Worm (Caenorhabditis elegans): ENCODE data around the gene tasp-1.
"Not testable (repeated sequence)": the region's sequence is repeated elsewhere in the genome, so short reads cannot be mapped to it uniquely, and the experiment has no call there.

Gene tasp-1

ce11 chrIII:10750043-10750442, 9.1 kb upstream of the tasp-1 start, which contains the start of gene enu-3.6:
Gene enu-3.6, plus strand, starts transcription at chrIII:10750434.
- TF ChIP-seq aly-2 (tag; optimal IDR thresholded peaks at IDR 0.05); lin-13 (GFP tag; optimal IDR thresholded peaks at IDR 0.05); nhr-77 (tag; optimal IDR thresholded peaks at IDR 0.05): not testable (repeated sequence)

DNA sequence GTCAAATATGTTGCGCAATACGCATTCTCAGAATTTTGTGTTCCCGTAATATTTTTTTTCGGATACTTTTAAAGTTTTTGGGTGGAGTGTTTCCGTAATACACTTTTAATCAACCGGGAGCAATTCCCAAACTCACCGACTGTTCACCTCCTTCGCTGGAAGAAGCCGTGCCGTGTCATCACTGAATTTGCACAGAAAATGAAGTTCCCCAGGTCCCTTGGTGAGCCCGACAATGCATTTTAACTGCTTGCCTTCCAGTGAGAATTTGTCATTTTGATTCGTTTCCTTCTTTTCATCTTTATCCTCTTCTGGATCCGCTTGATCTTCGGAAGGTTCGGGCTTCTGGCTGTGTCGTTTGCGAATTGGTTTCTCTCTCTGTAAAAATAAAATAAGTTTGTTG, 4.7 kb upstream of the tasp-1 start:
- no peak for TF ChIP-seq ztf-1 (GFP tag; conservative IDR thresholded peaks at IDR 0.05)
- TF ChIP-seq zag-1 (tag; optimal IDR thresholded peaks at IDR 0.05): no peak
- TF ChIP-seq nhr-23 (tag; optimal IDR thresholded peaks at IDR 0.05): no peak
- no peak for TF ChIP-seq alr-1 (tag; optimal IDR thresholded peaks at IDR 0.05)
- peak; percentile 66 for TF ChIP-seq gmeb-1 (tag; optimal IDR thresholded peaks at IDR 0.05)
- no peak for TF ChIP-seq crh-2 (tag; optimal IDR thresholded peaks at IDR 0.05)
- TF ChIP-seq ztf-11 (tag; optimal IDR thresholded peaks at IDR 0.05): no peak
- no peak for TF ChIP-seq egl-27 (tag; optimal IDR thresholded peaks at IDR 0.05)
- TF ChIP-seq elt-1 (tag; optimal IDR thresholded peaks at IDR 0.05): no peak

- TF ChIP-seq nhr-11 (tag; optimal IDR thresholded peaks at IDR 0.05) (no peak), ceh-82 (tag; optimal IDR thresholded peaks at IDR 0.05) (no peak), R02D3.7 (tag; optimal IDR thresholded peaks at IDR 0.05) (no peak), nhr-25 (tag; optimal IDR thresholded peaks at IDR 0.05) (no peak), nhr-237 (tag; optimal IDR thresholded peaks at IDR 0.05) (no peak), egl-27 (tag; optimal IDR thresholded peaks at IDR 0.05) (no peak), ztf-11 (tag; optimal IDR thresholded peaks at IDR 0.05) (no peak), unc-62 (GFP tag; optimal IDR thresholded peaks at IDR 0.05) (no peak)
Observed at ce11 chrIII:10755480-10756066, 3.5 kb upstream of the tasp-1 start, which contains the start of gene hpl-2. Gene hpl-2, minus strand, starts transcription at chrIII:10755530.

- TF ChIP-seq zag-1 (tag; optimal IDR thresholded peaks at IDR 0.05) (no peak), lin-13 (GFP tag; optimal IDR thresholded peaks at IDR 0.05) (no peak), sma-9 (GFP tag; optimal IDR thresholded peaks at IDR 0.05) (no peak), sma-9 (tag; optimal IDR thresholded peaks at IDR 0.05) (no peak), skn-1 (tag; optimal IDR thresholded peaks at IDR 0.05) (no peak), lin-39 (tag; optimal IDR thresholded peaks at IDR 0.05) (no peak), unc-62 (GFP tag; optimal IDR thresholded peaks at IDR 0.05) (no peak), lsy-2 (tag; optimal IDR thresholded peaks at IDR 0.05) (no peak), nhr-129 (tag; optimal IDR thresholded peaks at IDR 0.05) (no peak), R02D3.7 (tag; optimal IDR thresholded peaks at IDR 0.05) (no peak), mbf-1 (tag; optimal IDR thresholded peaks at IDR 0.05) (no peak), mab-5 (tag; optimal IDR thresholded peaks at IDR 0.05) (no peak), blmp-1 (tag; optimal IDR thresholded peaks at IDR 0.05; ENCODE audit: insufficient read depth) (no peak), alr-1 (tag; optimal IDR thresholded peaks at IDR 0.05) (no peak), peb-1 (tag; optimal IDR thresholded peaks at IDR 0.05) (no peak), mdl-1 (tag; optimal IDR thresholded peaks at IDR 0.05) (no peak)
Observed at ce11 chrIII:10757540-10757939, 1.6 kb upstream of the tasp-1 start, which contains the start of gene rnf-113. Gene rnf-113, minus strand, starts transcription at chrIII:10757640.

DNA sequence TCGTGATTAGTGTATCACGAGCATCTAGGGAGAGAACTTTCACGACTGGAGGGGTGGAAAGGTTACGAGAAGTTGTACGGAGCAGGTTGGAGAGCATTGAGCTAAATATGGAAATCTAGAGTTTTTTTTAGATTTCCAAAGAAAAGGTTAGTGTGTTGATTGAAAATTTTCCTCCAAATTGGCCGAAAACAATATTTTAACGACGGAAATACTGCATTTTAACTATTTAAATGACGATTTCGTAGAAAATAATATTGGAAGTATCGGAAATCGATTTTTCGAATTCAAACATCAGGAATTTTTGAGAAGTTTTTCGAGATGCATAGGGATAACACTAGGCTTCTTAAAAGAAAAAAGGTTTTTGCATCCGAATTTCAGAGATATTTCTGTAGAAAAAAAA, 685 bp upstream of the tasp-1 start, which contains the start of gene K01G5.10:
Gene K01G5.10 (minus strand): TSS at position 101 of the 400 bp plus-strand sequence.
- TF ChIP-seq ZK546.5 (tag; optimal IDR thresholded peaks at IDR 0.05) (no peak), alr-1 (tag; optimal IDR thresholded peaks at IDR 0.05) (no peak), fos-1 (tag; optimal IDR thresholded peaks at IDR 0.05) (no peak), ama-1 (optimal IDR thresholded peaks at IDR 0.05) (no peak), lin-39 (tag; optimal IDR thresholded peaks at IDR 0.05) (no peak), mbf-1 (tag; optimal IDR thresholded peaks at IDR 0.05) (no peak), peb-1 (tag; optimal IDR thresholded peaks at IDR 0.05) (no peak), ceh-82 (tag; optimal IDR thresholded peaks at IDR 0.05) (no peak), ceh-16 (tag; optimal IDR thresholded peaks at IDR 0.05) (no peak), crh-2 (tag; optimal IDR thresholded peaks at IDR 0.05) (no peak), ztf-4 (tag; optimal IDR thresholded peaks at IDR 0.05) (no peak), nhr-21 (tag; optimal IDR thresholded peaks at IDR 0.05) (no peak)
